Worm (Caenorhabditis elegans): ENCODE measurements around the gene Y41C4A.6.

DNA sequence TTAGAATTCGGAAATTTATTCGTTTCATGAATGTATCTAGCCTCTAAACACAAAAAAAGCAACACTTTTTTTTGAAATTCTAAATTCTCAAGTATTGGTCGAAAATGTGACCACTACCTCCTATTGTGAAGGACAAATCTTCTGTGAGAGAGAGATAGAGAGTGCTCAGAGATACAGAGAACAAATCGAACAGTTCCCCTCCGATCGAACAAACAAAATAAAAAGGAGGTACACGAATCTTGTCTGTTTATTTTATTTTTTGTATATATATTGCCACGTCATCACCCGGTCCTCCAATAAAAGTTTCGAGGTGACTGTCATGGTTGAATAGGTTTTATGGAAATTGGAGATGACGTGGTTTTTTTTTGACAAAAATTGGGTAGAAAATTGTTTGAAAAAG lies 44.5 kb downstream of the Y41C4A.6 start:
- TF ChIP-seq W03F9.2 (tag; optimal IDR thresholded peaks at IDR 0.05) (no peak), him-1 (tag; optimal IDR thresholded peaks at IDR 0.05) (no peak)
